Worm (Caenorhabditis elegans) whole organism, L4 larva: Measurements from ENCODE around the gene Y41D4B.6.

ENCODE experiments used
- ceh-32 ChIP-seq: sonication (generic microtip); optimal IDR thresholded peaks from 2 replicates; lab custom pipeline; 2016; ENCODE audit warnings: mild to moderate bottlenecking, missing genetic modification characterization, missing compliant biosample characterization; ENCODE audit not compliant: poor library complexity
- daf-16 ChIP-seq, 3 experiments: sonication (generic microtip); optimal IDR thresholded peaks; 2 replicates each; lab custom pipeline; 2016 to 2017; ENCODE audit warnings: missing genetic modification characterization in 3 of 3, missing genetic modification reagents in 3 of 3, mild to moderate bottlenecking in 2 of 3, missing compliant biosample characterization in 2 of 3, missing biosample characterization in 1 of 3, moderate library complexity in 1 of 3
- hlh-11 ChIP-seq: fragments of 200-800 bp; sonication (Bioruptor generic); optimal IDR thresholded peaks from 2 replicates; lab custom pipeline; 2018; ENCODE audit warnings: mild to moderate bottlenecking, missing genetic modification characterization, missing compliant biosample characterization
- jun-1 ChIP-seq: fragments of 150-350 bp; optimal IDR thresholded peaks from 2 replicates; lab custom pipeline; 2014; ENCODE audit warnings: missing biosample characterization, missing genetic modification reagents, missing genetic modification characterization
- lim-7 ChIP-seq: fragments of 200-800 bp; sonication (Bioruptor generic); IDR thresholded peaks from 2 replicates; pipeline ENCODE4 v1.3.6; 2022; ENCODE audit warnings: missing genetic modification characterization, missing compliant biosample characterization
- nhr-11 ChIP-seq: fragments of 150-350 bp; optimal IDR thresholded peaks from 2 replicates; lab custom pipeline; 2014; ENCODE audit warnings: missing biosample characterization, missing genetic modification characterization

ce11 chrIV:1597018-1597417, 36.5 kb upstream of the Y41D4B.6 start, which contains the start of gene ced-2:
- TF ChIP-seq daf-16 (GFP tag; optimal IDR thresholded peaks at IDR 0.05; lab: Kevin White, UChicago) = no peak
- TF ChIP-seq daf-16 (tag; optimal IDR thresholded peaks at IDR 0.05; lab: Kevin White, UChicago) = no peak
- TF ChIP-seq hlh-11 (tag; lab: Kevin White, UChicago) = no peak
- no peak for TF ChIP-seq nhr-11 (tag; lab: Kevin White, UChicago)
- no peak for TF ChIP-seq jun-1 (tag; lab: Kevin White, UChicago)
- no peak for TF ChIP-seq lim-7
- TF ChIP-seq ceh-32 = no peak
